Worm (Caenorhabditis elegans) whole organism, young adult: Measurements from ENCODE around the gene srbc-54.
"Not testable (repeated sequence)": the region's sequence is repeated elsewhere in the genome, so short reads cannot be mapped to it uniquely, and the experiment has no call there.

Source experiments
- B0019.2 ChIP-seq: fragments of 200-800 bp; sonication (Bioruptor generic); conservative IDR thresholded peaks from 2 replicates; pipeline ENCODE4 v1.3.6; 2022; ENCODE audit warnings: missing genetic modification reagents, missing genetic modification characterization, missing compliant biosample characterization
- K11D2.4 ChIP-seq: fragments of 200-800 bp; sonication (Bioruptor generic); IDR thresholded peaks from 2 replicates; pipeline ENCODE4 v1.3.6; 2022; ENCODE audit warnings: missing genetic modification reagents, missing genetic modification characterization, missing compliant biosample characterization
- T26A5.8 ChIP-seq: sonication (generic microtip); optimal IDR thresholded peaks from 2 replicates; lab custom pipeline; 2016; ENCODE audit warnings: missing genetic modification characterization, missing compliant biosample characterization
- ama-1 ChIP-seq, 3 experiments: fragments of 150-350 bp in 1 of 3; sonication (generic microtip) in 2 of 3; optimal IDR thresholded peaks; 2 replicates each; lab custom pipeline; 2014 to 2018; ENCODE audit warnings: missing biosample characterization in 2 of 3, missing genetic modification characterization in 2 of 3, missing genetic modification reagents in 2 of 3
- atf-7 ChIP-seq: sonication (generic microtip); optimal IDR thresholded peaks from 2 replicates; lab custom pipeline; 2017; ENCODE audit warnings: mild to moderate bottlenecking, missing genetic modification characterization, missing compliant biosample characterization
- cebp-2 ChIP-seq: fragments of 200-800 bp; sonication (Bioruptor generic); IDR thresholded peaks from 2 replicates; pipeline ENCODE4 v1.3.6; 2022; ENCODE audit warnings: missing genetic modification characterization, missing compliant biosample characterization
- dpff-1 ChIP-seq: sonication (generic microtip); optimal IDR thresholded peaks from 2 replicates; lab custom pipeline; 2017; ENCODE audit warnings: mild to moderate bottlenecking, missing genetic modification characterization, missing compliant biosample characterization
- ets-4 ChIP-seq: fragments of 200-800 bp; sonication (Bioruptor generic); optimal IDR thresholded peaks from 2 replicates; lab custom pipeline; 2018; ENCODE audit warnings: mild to moderate bottlenecking, missing genetic modification characterization, missing compliant biosample characterization
- hsf-1 ChIP-seq: fragments of 200-800 bp; sonication (Bioruptor generic); IDR thresholded peaks from 2 replicates; pipeline ENCODE4 v1.3.6; 2022; ENCODE audit warnings: missing genetic modification reagents, missing genetic modification characterization, missing compliant biosample characterization
- let-607 ChIP-seq, 2 experiments: fragments of 200-800 bp in 1 of 2; sonication (Bioruptor generic) in 1 of 2; sonication (generic microtip) in 1 of 2; optimal IDR thresholded peaks; 2 replicates each; lab custom pipeline; 2016 to 2018; ENCODE audit warnings: mild to moderate bottlenecking in 2 of 2, missing compliant biosample characterization in 2 of 2, missing genetic modification characterization in 2 of 2, moderate library complexity in 2 of 2, missing genotype in 1 of 2
- lin-26 ChIP-seq: fragments of 200-800 bp; sonication (Bioruptor generic); IDR thresholded peaks from 2 replicates; pipeline ENCODE4 v1.3.6; 2022; ENCODE audit warnings: missing genetic modification reagents, missing genetic modification characterization, missing compliant biosample characterization
- mel-28 ChIP-seq: sonication (generic microtip); optimal IDR thresholded peaks from 2 replicates; lab custom pipeline; 2016; ENCODE audit warnings: borderline replicate concordance, mild to moderate bottlenecking, missing genetic modification characterization, missing compliant biosample characterization

ce11 chrV:15803748-15804147, 29.8 kb downstream of the srbc-54 start, which contains the start of gene T26E4.18:
- not testable (repeated sequence) for TF ChIP-seq dpff-1 (tag; lab: Kevin White, UChicago); T26A5.8 (tag; lab: Kevin White, UChicago); B0019.2 (GFP tag; lab: Robert Waterston, UW); lin-26 (GFP tag; lab: Robert Waterston, UW); ets-4 (GFP tag; lab: Kevin White, UChicago); mel-28 (tag; lab: Kevin White, UChicago); ama-1 (optimal IDR thresholded peaks at IDR 0.05; lab: Kevin White, UChicago); ama-1 (GFP tag; optimal IDR thresholded peaks at IDR 0.05; lab: Kevin White, UChicago); atf-7 (tag; lab: Kevin White, UChicago); cebp-2 (GFP tag; lab: Robert Waterston, UW); let-607 (tag; optimal IDR thresholded peaks at IDR 0.05; lab: Kevin White, UChicago); hsf-1 (GFP tag; lab: Robert Waterston, UW); K11D2.4 (GFP tag; lab: Robert Waterston, UW)
